Worm (Caenorhabditis elegans): ENCODE results near the gene clec-6.

Gene clec-6

ce11 chrIII:4899728-4900127 is 12.5 kb upstream of the clec-6 start (continued):
- TF ChIP-seq let-526 (GFP tag; IDR thresholded peaks at IDR 0.05) (peak; percentile 99), cebp-1 (GFP tag; IDR thresholded peaks at IDR 0.05) (peak; percentile 87), cebp-1 (tag; optimal IDR thresholded peaks at IDR 0.05) (peak; percentile 98), tlf-1 (GFP tag; optimal IDR thresholded peaks at IDR 0.05) (peak; percentile 98), nhr-179 (tag; optimal IDR thresholded peaks at IDR 0.05) (no peak), gei-17 (GFP tag; optimal IDR thresholded peaks at IDR 0.05) (peak; percentile 92), F10E7.11 (tag; optimal IDR thresholded peaks at IDR 0.05) (peak; percentile 80), ets-4 (GFP tag; optimal IDR thresholded peaks at IDR 0.05) (peak; percentile 99), madf-8 (GFP tag; conservative IDR thresholded peaks at IDR 0.05) (peak; percentile 47), lir-1 (GFP tag; conservative IDR thresholded peaks at IDR 0.05) (peak; percentile 96), ztf-6 (GFP tag; IDR thresholded peaks at IDR 0.05) (peak; percentile 96), F57C9.4 (tag; optimal IDR thresholded peaks at IDR 0.05) (peak; percentile 58), mes-4 (tag; optimal IDR thresholded peaks at IDR 0.05) (no peak), ztf-3 (GFP tag; optimal IDR thresholded peaks at IDR 0.05) (peak; percentile 98), F55B11.4 (tag; optimal IDR thresholded peaks at IDR 0.05; ENCODE audit: borderline replicate concordance, insufficient read depth) (no peak), hmg-20 (GFP tag; IDR thresholded peaks at IDR 0.05) (peak; percentile 83; the same call in 1 of the 2 replicates), lin-40 (tag; optimal IDR thresholded peaks at IDR 0.05) (peak; percentile 99), aptf-3 (GFP tag; IDR thresholded peaks at IDR 0.05) (no peak), ztf-28 (GFP tag; IDR thresholded peaks at IDR 0.05) (peak; percentile 86), nfya-1 (tag; optimal IDR thresholded peaks at IDR 0.05; ENCODE audit: borderline replicate concordance, insufficient read depth) (no peak), ekl-4 (GFP tag; IDR thresholded peaks at IDR 0.05) (peak; percentile 98), xnd-1 (tag; optimal IDR thresholded peaks at IDR 0.05) (no peak), madf-3 (GFP tag; IDR thresholded peaks at IDR 0.05) (peak; percentile 95), sea-2 (GFP tag; IDR thresholded peaks at IDR 0.05) (peak; percentile 97), egl-44 (GFP tag; IDR thresholded peaks at IDR 0.05) (peak; percentile 98), F57A8.1 (GFP tag; optimal IDR thresholded peaks at IDR 0.05) (peak; percentile 22), snpc-4 (GFP tag; optimal IDR thresholded peaks at IDR 0.05) (peak; percentile 69), snpc-4 (tag; optimal IDR thresholded peaks at IDR 0.05) (peak; percentile 77 to 91 (median 82)), bed-2 (GFP tag; IDR thresholded peaks at IDR 0.05) (peak; percentile 86), T07F8.4 (tag; optimal IDR thresholded peaks at IDR 0.05) (peak; percentile 38), hlh-12 (tag; optimal IDR thresholded peaks at IDR 0.05) (no peak)

- no peak for TF ChIP-seq ztf-22 (GFP tag; optimal IDR thresholded peaks at IDR 0.05)
- no peak for TF ChIP-seq bed-2 (GFP tag; IDR thresholded peaks at IDR 0.05)
- TF ChIP-seq F33H1.4 (GFP tag; IDR thresholded peaks at IDR 0.05), result no peak
- no peak for TF ChIP-seq dpff-1 (tag; optimal IDR thresholded peaks at IDR 0.05)
Observed at ce11 chrIII:4899035-4899578, 11.9 kb upstream of the clec-6 start, which contains the start of gene nhl-2. nhl-2 (minus strand) TSS chrIII:4899085.

- TF ChIP-seq nfya-1 (tag; optimal IDR thresholded peaks at IDR 0.05; ENCODE audit: borderline replicate concordance, insufficient read depth) (no peak), mxl-1 (tag; optimal IDR thresholded peaks at IDR 0.05) (no peak), B0035.1 (tag; optimal IDR thresholded peaks at IDR 0.05) (no peak), dpff-1 (tag; optimal IDR thresholded peaks at IDR 0.05) (no peak), lin-26 (GFP tag; IDR thresholded peaks at IDR 0.05) (no peak), aptf-3 (GFP tag; IDR thresholded peaks at IDR 0.05) (no peak), tbp1 (GFP tag; optimal IDR thresholded peaks at IDR 0.05) (no peak), mes-4 (tag; optimal IDR thresholded peaks at IDR 0.05) (no peak)
Observed at ce11 chrIII:4895313-4895712, 8.1 kb upstream of the clec-6 start.
